Fruit fly (Drosophila melanogaster) whole organism, wandering third instar larva: ENCODE measurements around the gene CG15170.

ENCODE experiments used
- Abd-B ChIP-seq: fragments of >200 bp; optimal IDR thresholded peaks from 2 replicates; lab custom pipeline; 2017; ENCODE audit warnings: missing biosample characterization, missing genetic modification characterization
- CrebA ChIP-seq: fragments of 200-800 bp; sonication (Bioruptor generic); optimal IDR thresholded peaks from 2 replicates; lab custom pipeline; 2016; ENCODE audit warnings: missing biosample characterization, mild to moderate bottlenecking, missing genetic modification characterization, borderline replicate concordance
- Dfd ChIP-seq: fragments of >200 bp; optimal IDR thresholded peaks from 2 replicates; lab custom pipeline; 2017; ENCODE audit warnings: missing biosample characterization, missing genetic modification characterization
- Vsx2 ChIP-seq: fragments of 200-300, 225-300 bp; sonication (Bioruptor generic); optimal IDR thresholded peaks from 2 replicates; lab custom pipeline; 2018; ENCODE audit warnings: missing biosample characterization, missing genetic modification characterization; ENCODE audit not compliant: partially characterized antibody
- dsf ChIP-seq: sonication (Bioruptor generic); optimal IDR thresholded peaks from 2 replicates; lab custom pipeline; 2016; ENCODE audit warnings: missing biosample characterization, missing genetic modification characterization, borderline replicate concordance
- ey ChIP-seq: fragments of 200-800 bp; sonication (Bioruptor generic); optimal IDR thresholded peaks from 2 replicates; lab custom pipeline; 2016; ENCODE audit warnings: missing biosample characterization, missing genetic modification characterization
- fru ChIP-seq: fragments of 200-800 bp; sonication (Bioruptor generic); optimal IDR thresholded peaks from 3 replicates; lab custom pipeline; 2016; ENCODE audit warnings: missing biosample characterization, mild to moderate bottlenecking, missing genetic modification characterization
- pan ChIP-seq: fragments of >200 bp; optimal IDR thresholded peaks from 2 replicates; lab custom pipeline; 2017
- psq ChIP-seq: fragments of 200-800 bp; sonication (Bioruptor generic); optimal IDR thresholded peaks from 3 replicates; lab custom pipeline; 2017; ENCODE audit warnings: missing biosample characterization, mild to moderate bottlenecking, missing genetic modification characterization, moderate library complexity
- sage ChIP-seq: fragments of 200-800 bp; sonication (Bioruptor generic); optimal IDR thresholded peaks from 2 replicates; lab custom pipeline; 2016; ENCODE audit warnings: missing biosample characterization, mild to moderate bottlenecking, missing genetic modification characterization
- usp ChIP-seq: fragments of >200 bp; optimal IDR thresholded peaks from 2 replicates; lab custom pipeline; 2017; ENCODE audit warnings: missing biosample characterization, missing genetic modification characterization

DNA sequence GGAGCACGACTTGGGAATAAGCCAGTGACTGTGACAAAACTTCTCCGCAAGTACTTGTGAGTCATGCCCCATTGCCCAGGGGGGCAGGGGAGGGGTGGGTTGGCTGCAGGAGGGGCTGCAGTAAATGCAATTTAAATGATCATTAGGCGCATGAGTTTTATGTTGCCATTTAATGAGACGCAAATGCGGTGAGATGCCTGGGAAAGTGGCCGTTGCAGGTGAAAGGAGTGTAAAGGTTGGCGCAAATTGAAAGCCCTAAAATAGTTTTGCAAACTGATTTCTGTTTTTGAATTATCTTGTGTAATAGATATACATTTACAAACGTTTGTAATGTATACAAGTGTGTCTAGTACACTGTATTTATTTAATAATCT is 3.9 kb downstream of the CG15170 start:
- TF ChIP-seq usp (GFP tag; lab: Kevin White, UChicago) (no peak), Dfd (GFP tag; lab: Kevin White, UChicago) (no peak), psq (GFP tag; lab: Kevin White, UChicago) (no peak), pan (no peak), CrebA (GFP tag; lab: Kevin White, UChicago) (no peak), Abd-B (GFP tag; lab: Kevin White, UChicago) (no peak), Vsx2 (GFP tag; lab: Kevin White, UChicago) (no peak), dsf (GFP tag; lab: Kevin White, UChicago) (no peak), sage (GFP tag; lab: Kevin White, UChicago) (no peak), fru (GFP tag; lab: Kevin White, UChicago) (no peak), ey (GFP tag; lab: Kevin White, UChicago) (no peak)
